Fruit fly (Drosophila melanogaster): Measurements from ENCODE around the gene NimC4.

dm6 chr2L:14022130-14022735 lies 25.1 kb upstream of the NimC4 start:
- TF ChIP-seq insv (optimal IDR thresholded peaks at IDR 0.05) (no peak), Myc (optimal IDR thresholded peaks at IDR 0.05) (no peak), psq (optimal IDR thresholded peaks at IDR 0.05) (no peak), ttk (optimal IDR thresholded peaks at IDR 0.05) (no peak), h (optimal IDR thresholded peaks at IDR 0.05) (no peak), Sin3A (optimal IDR thresholded peaks at IDR 0.05) (no peak)

Data from Kc167 (cell line).